Fruit fly (Drosophila melanogaster) whole organism, embryonic: ENCODE results near the gene Sptr.

Experiments
- Aef1 ChIP-seq: fragments of 200-800 bp; sonication (Bioruptor generic); IDR thresholded peaks from 3 replicates; pipeline ENCODE4 v1.3.6; 2022; ENCODE audit warnings: missing biosample characterization, missing genetic modification characterization
- CG11085 ChIP-seq: fragments of 200-800 bp; sonication (Bioruptor generic); IDR thresholded peaks from 2 replicates; pipeline ENCODE4 v1.3.6; 2022; ENCODE audit warnings: missing biosample characterization, missing genetic modification characterization
- CG11093 ChIP-seq: fragments of 200-800 bp; sonication (Bioruptor generic); IDR thresholded peaks from 3 replicates; pipeline ENCODE4 v1.3.6; 2022; ENCODE audit warnings: missing biosample characterization, missing genetic modification characterization
- CG11696 ChIP-seq: fragments of 200-800 bp; sonication (Bioruptor generic); IDR thresholded peaks from 2 replicates; pipeline ENCODE4 v1.3.6; 2022; ENCODE audit warnings: missing biosample characterization, missing genetic modification characterization
- CG14667 ChIP-seq: fragments of 200-800 bp; sonication (Bioruptor generic); IDR thresholded peaks from 2 replicates; pipeline ENCODE4 v1.3.6; 2022; ENCODE audit warnings: missing biosample characterization, missing genetic modification characterization
- CG16813 ChIP-seq: fragments of 200-800 bp; sonication (Bioruptor generic); IDR thresholded peaks from 3 replicates; pipeline ENCODE4 v1.3.6; 2022; ENCODE audit warnings: missing biosample characterization, missing genetic modification characterization; ENCODE audit not compliant: partially characterized antibody
- CG17359 ChIP-seq: fragments of 200-800 bp; sonication (Bioruptor generic); optimal IDR thresholded peaks from 3 replicates; lab custom pipeline; 2018; ENCODE audit warnings: missing biosample characterization, mild to moderate bottlenecking, missing genetic modification characterization, moderate library complexity
- CG1792 ChIP-seq: fragments of 200-800 bp; sonication (Bioruptor generic); optimal IDR thresholded peaks from 2 replicates; lab custom pipeline; 2016; ENCODE audit warnings: missing biosample characterization, missing genetic modification characterization
- CG2889 ChIP-seq: fragments of 200-800 bp; sonication (Bioruptor generic); IDR thresholded peaks from 3 replicates; pipeline ENCODE4 v1.3.6; 2022; ENCODE audit warnings: missing biosample characterization, missing genetic modification characterization
- CG30431 ChIP-seq: fragments of 200-800 bp; sonication (Bioruptor generic); optimal IDR thresholded peaks from 2 replicates; lab custom pipeline; 2017; ENCODE audit warnings: missing biosample characterization, missing genetic modification characterization
- CG34376 ChIP-seq: fragments of 200-800 bp; sonication (Bioruptor generic); optimal IDR thresholded peaks from 2 replicates; lab custom pipeline; 2018; ENCODE audit warnings: missing biosample characterization, mild to moderate bottlenecking, missing genetic modification characterization
- CG3995 ChIP-seq: fragments of 200-800 bp; sonication (Bioruptor generic); optimal IDR thresholded peaks from 3 replicates; lab custom pipeline; 2016; ENCODE audit warnings: missing biosample characterization, missing genetic modification characterization
- CG42726 ChIP-seq: fragments of 200-800 bp; sonication (Bioruptor generic); IDR thresholded peaks from 2 replicates; pipeline ENCODE4 v1.3.6; 2022; ENCODE audit warnings: missing biosample characterization, missing genetic modification characterization; ENCODE audit not compliant: partially characterized antibody
- CG4282 ChIP-seq: fragments of 200-800 bp; sonication (Bioruptor generic); optimal IDR thresholded peaks from 2 replicates; lab custom pipeline; 2016; ENCODE audit warnings: missing biosample characterization, missing genetic modification characterization
- CG6175 ChIP-seq: fragments of 200-800 bp; sonication (Bioruptor generic); IDR thresholded peaks from 3 replicates; pipeline ENCODE4 v1.3.6; 2022; ENCODE audit warnings: missing biosample characterization, missing genetic modification characterization
- CG8359 ChIP-seq: fragments of 200-800 bp; sonication (Bioruptor generic); optimal IDR thresholded peaks from 2 replicates; lab custom pipeline; 2017; ENCODE audit warnings: missing biosample characterization, mild to moderate bottlenecking, missing genetic modification characterization, borderline replicate concordance
- CG8944 ChIP-seq: fragments of 200-800 bp; sonication (Bioruptor generic); optimal IDR thresholded peaks from 3 replicates; lab custom pipeline; 2016; ENCODE audit warnings: missing biosample characterization, missing genetic modification characterization
- CG9817 ChIP-seq: fragments of 200-800 bp; sonication (Bioruptor generic); optimal IDR thresholded peaks from 2 replicates; lab custom pipeline; 2018; ENCODE audit warnings: missing biosample characterization, mild to moderate bottlenecking, missing genetic modification characterization, moderate library complexity
- Doc2 ChIP-seq: fragments of 200-800 bp; sonication (Bioruptor generic); IDR thresholded peaks from 2 replicates; pipeline ENCODE4 v1.3.6; 2022; ENCODE audit warnings: missing biosample characterization, missing genetic modification characterization
- Doc3 ChIP-seq: fragments of 200-800 bp; sonication (Bioruptor generic); IDR thresholded peaks from 3 replicates; pipeline ENCODE4 v1.3.6; 2022; ENCODE audit warnings: missing biosample characterization, missing genetic modification characterization; ENCODE audit not compliant: partially characterized antibody
- Dp ChIP-seq: fragments of 200-800 bp; sonication (Bioruptor generic); optimal IDR thresholded peaks from 2 replicates; lab custom pipeline; 2018; ENCODE audit warnings: missing biosample characterization, mild to moderate bottlenecking, missing genetic modification characterization, moderate library complexity
- MTF-1 ChIP-seq: fragments of 200-800 bp; sonication (Bioruptor generic); optimal IDR thresholded peaks from 2 replicates; lab custom pipeline; 2018; ENCODE audit warnings: missing biosample characterization, mild to moderate bottlenecking, missing genetic modification characterization, borderline replicate concordance
- Nf-YB ChIP-seq: fragments of 200-800 bp; sonication (Bioruptor generic); optimal IDR thresholded peaks from 3 replicates; lab custom pipeline; 2019; ENCODE audit warnings: missing biosample characterization, mild to moderate bottlenecking, missing genetic modification characterization, moderate library complexity
- Oaz ChIP-seq: fragments of 200-800 bp; sonication (Bioruptor generic); IDR thresholded peaks from 2 replicates; pipeline ENCODE4 v1.3.6; 2022; ENCODE audit warnings: missing biosample characterization, missing genetic modification characterization
- Opbp ChIP-seq: fragments of 200-800 bp; sonication (Bioruptor generic); IDR thresholded peaks from 3 replicates; pipeline ENCODE4 v1.3.6; 2022; ENCODE audit warnings: missing biosample characterization, missing genetic modification characterization; ENCODE audit not compliant: partially characterized antibody
- Pdp1 ChIP-seq, 2 experiments: fragments of 200-800 bp; sonication (Bioruptor generic); optimal IDR thresholded peaks; 3 replicates each; lab custom pipeline; 2016; ENCODE audit warnings: missing biosample characterization in 2 of 2, missing genetic modification characterization in 2 of 2, mild to moderate bottlenecking in 1 of 2, moderate library complexity in 1 of 2
- Ravus ChIP-seq: fragments of 200-800 bp; sonication (Bioruptor generic); IDR thresholded peaks from 2 replicates; pipeline ENCODE4 v1.3.6; 2022; ENCODE audit warnings: missing biosample characterization, missing genetic modification characterization
- Taf1 ChIP-seq: fragments of 200-800 bp; sonication (Bioruptor generic); IDR thresholded peaks from 2 replicates; pipeline ENCODE4 v1.3.6; 2022; ENCODE audit warnings: missing biosample characterization, missing genetic modification characterization
- crol ChIP-seq: fragments of 200-800 bp; sonication (Bioruptor generic); IDR thresholded peaks from 2 replicates; pipeline ENCODE4 v1.3.6; 2022; ENCODE audit warnings: missing biosample characterization, missing genetic modification characterization
- dm ChIP-seq: fragments of 200-800 bp; sonication (Bioruptor generic); optimal IDR thresholded peaks from 3 replicates; lab custom pipeline; 2016; ENCODE audit warnings: missing biosample characterization, missing genetic modification characterization
- grau ChIP-seq: fragments of 200-800 bp; optimal IDR thresholded peaks from 3 replicates; lab custom pipeline; 2019; ENCODE audit warnings: missing biosample characterization, mild to moderate bottlenecking, missing genetic modification characterization, moderate library complexity
- ham ChIP-seq: fragments of 200-800 bp; sonication (Bioruptor generic); IDR thresholded peaks from 2 replicates; pipeline ENCODE4 v1.3.6; 2022; ENCODE audit warnings: missing biosample characterization, missing genetic modification characterization
- kah ChIP-seq: fragments of 200-800 bp; sonication (Bioruptor generic); optimal IDR thresholded peaks from 2 replicates; lab custom pipeline; 2018; ENCODE audit warnings: missing biosample characterization, mild to moderate bottlenecking, missing genetic modification characterization
- ken ChIP-seq: fragments of 200-800 bp; sonication (Bioruptor generic); IDR thresholded peaks from 3 replicates; pipeline ENCODE4 v1.3.6; 2022; ENCODE audit warnings: missing biosample characterization, missing genetic modification characterization
- knrl ChIP-seq: fragments of 200-800 bp; sonication (Bioruptor generic); IDR thresholded peaks from 3 replicates; pipeline ENCODE4 v1.3.6; 2022; ENCODE audit warnings: missing biosample characterization, missing genetic modification characterization; ENCODE audit not compliant: partially characterized antibody
- lbe ChIP-seq: fragments of 200-800 bp; sonication (Bioruptor generic); optimal IDR thresholded peaks from 2 replicates; lab custom pipeline; 2016; ENCODE audit warnings: missing biosample characterization, mild to moderate bottlenecking, missing genetic modification characterization
- oc ChIP-seq: fragments of 200-800 bp; sonication (Bioruptor generic); optimal IDR thresholded peaks from 2 replicates; lab custom pipeline; 2018; ENCODE audit warnings: missing biosample characterization, mild to moderate bottlenecking, missing genetic modification characterization, moderate library complexity
- pb ChIP-seq: fragments of 200-800 bp; sonication (Bioruptor generic); optimal IDR thresholded peaks from 3 replicates; lab custom pipeline; 2016; ENCODE audit warnings: missing biosample characterization, missing genetic modification characterization
- pfk ChIP-seq: fragments of 200-800 bp; sonication (Bioruptor generic); optimal IDR thresholded peaks from 2 replicates; lab custom pipeline; 2018; ENCODE audit warnings: missing biosample characterization, mild to moderate bottlenecking, missing genetic modification characterization, moderate library complexity
- psq ChIP-seq: fragments of 200-800 bp; sonication (Bioruptor generic); optimal IDR thresholded peaks from 2 replicates; lab custom pipeline; 2017; ENCODE audit warnings: missing biosample characterization, missing genetic modification characterization
- ranshi ChIP-seq: fragments of 200-800 bp; sonication (Bioruptor generic); IDR thresholded peaks from 2 replicates; pipeline ENCODE4 v1.3.6; 2022; ENCODE audit warnings: missing biosample characterization, missing genetic modification characterization
- sim ChIP-seq: fragments of 200-800 bp; sonication (Bioruptor generic); IDR thresholded peaks from 2 replicates; pipeline ENCODE4 v1.3.6; 2022; ENCODE audit warnings: missing biosample characterization, missing genetic modification characterization
- ssp ChIP-seq: fragments of 200-800 bp; sonication (Bioruptor generic); IDR thresholded peaks from 2 replicates; pipeline ENCODE4 v1.3.6; 2022; ENCODE audit warnings: missing biosample characterization, missing genetic modification characterization
- tap ChIP-seq: fragments of 200-800 bp; optimal IDR thresholded peaks from 3 replicates; lab custom pipeline; 2019; ENCODE audit warnings: missing biosample characterization, mild to moderate bottlenecking, missing genetic modification characterization, moderate library complexity
- tna ChIP-seq: fragments of 200-800 bp; sonication (Bioruptor generic); IDR thresholded peaks from 2 replicates; pipeline ENCODE4 v1.3.6; 2022; ENCODE audit warnings: missing biosample characterization, missing genetic modification characterization; ENCODE audit not compliant: partially characterized antibody
- twi ChIP-seq: fragments of 200-800 bp; optimal IDR thresholded peaks from 2 replicates; lab custom pipeline; 2019; ENCODE audit warnings: missing biosample characterization, mild to moderate bottlenecking, missing genetic modification characterization, moderate library complexity
- wdn ChIP-seq: fragments of 200-800 bp; sonication (Bioruptor generic); IDR thresholded peaks from 2 replicates; pipeline ENCODE4 v1.3.6; 2022; ENCODE audit warnings: missing biosample characterization, missing genetic modification characterization
- zen2 ChIP-seq: fragments of 200-800 bp; sonication (Bioruptor generic); IDR thresholded peaks from 3 replicates; pipeline ENCODE4 v1.3.6; 2022; ENCODE audit warnings: missing biosample characterization, missing genetic modification characterization; ENCODE audit not compliant: partially characterized antibody
- zfh2 ChIP-seq: fragments of 200-800 bp; sonication (Bioruptor generic); optimal IDR thresholded peaks from 2 replicates; lab custom pipeline; 2016; ENCODE audit warnings: missing biosample characterization, missing genetic modification characterization

Sptr gene

dm6 chrX:8464378-8465036 is at the start of gene Sptr (continued):
- peak; percentile 25 for TF ChIP-seq pb
- TF ChIP-seq CG34376 (GFP tag; lab: Kevin White, UChicago): peak; percentile 93
- TF ChIP-seq tap (tag; lab: Kevin White, UChicago): peak; percentile 86
- peak; percentile 86 for TF ChIP-seq wdn
- no peak for TF ChIP-seq pfk (GFP tag; lab: Kevin White, UChicago)
- TF ChIP-seq CG16813 (GFP tag; lab: Robert Waterston, UW): no peak
- peak; percentile 84 for TF ChIP-seq zfh2
- TF ChIP-seq tna (GFP tag; lab: Robert Waterston, UW): no peak
- peak; percentile 89 for TF ChIP-seq ranshi
- peak; percentile 62 for TF ChIP-seq CG3995 (GFP tag; lab: Kevin White, UChicago)
- peak; percentile 64 for TF ChIP-seq oc (tag; lab: Kevin White, UChicago)
- peak; percentile 51 for TF ChIP-seq MTF-1
- peak; percentile 75 for TF ChIP-seq CG2889 (GFP tag; lab: Robert Waterston, UW)
- peak; percentile 74 for TF ChIP-seq Oaz (GFP tag; lab: Robert Waterston, UW)
- no peak for TF ChIP-seq Doc3 (GFP tag; lab: Robert Waterston, UW)
- no peak for TF ChIP-seq CG42726 (GFP tag; lab: Robert Waterston, UW)
- TF ChIP-seq sim (GFP tag; lab: Robert Waterston, UW): peak; percentile 29; the same call in 1 of the 2 replicates
- peak; percentile 91 for TF ChIP-seq grau
- peak; percentile 85 for TF ChIP-seq Aef1 (GFP tag; lab: Robert Waterston, UW)
- peak; percentile 27 for TF ChIP-seq CG8359 (GFP tag; lab: Kevin White, UChicago)
- TF ChIP-seq CG4282: peak; percentile 7
- TF ChIP-seq crol: peak; percentile 35; the same call in 1 of the 2 replicates
- TF ChIP-seq Taf1 (GFP tag; lab: Robert Waterston, UW): peak; percentile 90
- TF ChIP-seq ham (GFP tag; lab: Robert Waterston, UW): peak; percentile 60; the same call in 1 of the 2 replicates
- TF ChIP-seq twi (tag; lab: Kevin White, UChicago): peak; percentile 32
- peak; percentile 86 for TF ChIP-seq CG9817 (tag; lab: Kevin White, UChicago)
- TF ChIP-seq psq (GFP tag; lab: Kevin White, UChicago): peak; percentile 51
- peak; percentile 89 for TF ChIP-seq CG17359 (tag; lab: Kevin White, UChicago)
- TF ChIP-seq CG8944: peak; percentile 45
- TF ChIP-seq Dp (GFP tag; lab: Kevin White, UChicago): no peak
- TF ChIP-seq dm (GFP tag; lab: Kevin White, UChicago): peak; percentile 28
- peak; percentile 33 for TF ChIP-seq CG30431 (GFP tag; lab: Kevin White, UChicago)
- TF ChIP-seq CG6175: peak; percentile 78; the same call in 2 of the 3 replicates
- TF ChIP-seq CG14667 (GFP tag; lab: Robert Waterston, UW): peak; percentile 77
- TF ChIP-seq knrl (GFP tag; lab: Robert Waterston, UW): no peak
- TF ChIP-seq ssp (GFP tag; lab: Robert Waterston, UW): peak; percentile 72
- TF ChIP-seq CG1792: peak; percentile 58
- peak; percentile 73 for TF ChIP-seq kah (GFP tag; lab: Kevin White, UChicago)
- TF ChIP-seq Doc2 (GFP tag; lab: Robert Waterston, UW): peak; percentile 50; the same call in 1 of the 2 replicates
- peak; percentile 75 to 79 for TF ChIP-seq Pdp1 (GFP tag; optimal IDR thresholded peaks at IDR 0.05; lab: Kevin White, UChicago)
- no peak for TF ChIP-seq zen2
- TF ChIP-seq CG11696 (GFP tag; lab: Robert Waterston, UW): peak; percentile 72
- TF ChIP-seq CG11085 (GFP tag; lab: Robert Waterston, UW): peak; percentile 83
- peak; percentile 68 for TF ChIP-seq Nf-YB (GFP tag; lab: Kevin White, UChicago)
- TF ChIP-seq Ravus (GFP tag; lab: Robert Waterston, UW): peak; percentile 61
- peak; percentile 76 for TF ChIP-seq CG11093 (GFP tag; lab: Robert Waterston, UW)
- no peak for TF ChIP-seq Opbp
- TF ChIP-seq ken (GFP tag; lab: Robert Waterston, UW): peak; percentile 78
- TF ChIP-seq lbe (GFP tag; lab: Kevin White, UChicago): peak; percentile 88
